Worm (Caenorhabditis elegans): ENCODE results near the gene F44A6.3.

Gene F44A6.3

DNA sequence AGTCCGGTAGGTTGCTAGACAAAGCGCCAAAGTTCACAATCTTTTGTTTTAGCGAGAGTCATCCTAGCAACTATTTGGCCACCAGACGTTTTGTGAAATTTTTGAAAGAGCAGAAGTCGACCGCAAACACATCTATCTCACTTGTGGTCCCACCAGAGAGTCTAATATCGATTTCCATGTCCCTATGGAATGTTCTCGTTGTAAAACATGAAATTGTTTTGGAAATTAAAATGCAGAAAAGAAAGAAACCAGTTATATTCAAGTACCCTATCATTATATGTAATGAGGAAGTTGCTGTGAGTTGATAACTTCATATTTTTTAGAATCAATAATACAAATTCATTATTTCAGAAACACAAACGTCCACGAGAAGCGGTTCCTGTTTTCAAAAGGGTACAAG, 27.9 kb upstream of the F44A6.3 start:
- TF ChIP-seq Y75B8A.6 (GFP tag; IDR thresholded peaks at IDR 0.05): no peak
- peak; percentile 90 for TF ChIP-seq aha-1 (tag)
- TF ChIP-seq lin-1 (GFP tag; IDR thresholded peaks at IDR 0.05): no peak

- TF ChIP-seq mxl-3 (GFP tag; optimal IDR thresholded peaks at IDR 0.05): peak; percentile 92
- no peak for TF ChIP-seq snpc-4 (tag; optimal IDR thresholded peaks at IDR 0.05)
- TF ChIP-seq nhr-25 (tag; optimal IDR thresholded peaks at IDR 0.05; ENCODE audit: borderline replicate concordance, insufficient read depth): peak; percentile 75
- TF ChIP-seq gei-8 (GFP tag; optimal IDR thresholded peaks at IDR 0.05): peak; percentile 27
- TF ChIP-seq ces-1 (GFP tag; optimal IDR thresholded peaks at IDR 0.05): no peak
- peak; percentile 70 for TF ChIP-seq F37D6.2 (tag; optimal IDR thresholded peaks at IDR 0.05)
- TF ChIP-seq ceh-20 (GFP tag; IDR thresholded peaks at IDR 0.05): peak; percentile 57; the same call in 1 of the 2 replicates
- TF ChIP-seq hmg-1.1 (GFP tag; IDR thresholded peaks at IDR 0.05): peak; percentile 91
- peak; percentile 55; the same call in 1 of the 2 replicates for TF ChIP-seq nhr-42 (GFP tag; IDR thresholded peaks at IDR 0.05)
- no peak for TF ChIP-seq D1046.2 (GFP tag; IDR thresholded peaks at IDR 0.05)
- peak in 1 of 2 experiments; percentile 64 for TF ChIP-seq daf-16 (GFP tag; optimal IDR thresholded peaks at IDR 0.05)
- TF ChIP-seq daf-16 (tag; optimal IDR thresholded peaks at IDR 0.05): peak; percentile 38
- peak; percentile 29 for TF ChIP-seq nhr-10 (tag; optimal IDR thresholded peaks at IDR 0.05)
- TF ChIP-seq unc-62 (GFP tag; optimal IDR thresholded peaks at IDR 0.05 in 1 of 2): peak in 1 of 2 experiments; percentile 100
- TF ChIP-seq unc-62 (tag; optimal IDR thresholded peaks at IDR 0.05): no peak
- peak; percentile 72; the same call in 1 of the 2 replicates for TF ChIP-seq ceh-44 (GFP tag; IDR thresholded peaks at IDR 0.05)
- TF ChIP-seq fkh-10 (GFP tag; optimal IDR thresholded peaks at IDR 0.05): peak; percentile 58
- peak; percentile 43 for TF ChIP-seq duxl-1 (tag; optimal IDR thresholded peaks at IDR 0.05; ENCODE audit: poor library complexity)
- peak; percentile 95 for TF ChIP-seq hlh-30 (tag; optimal IDR thresholded peaks at IDR 0.05; ENCODE audit: insufficient read depth)
- TF ChIP-seq lin-38 (GFP tag; IDR thresholded peaks at IDR 0.05): peak; percentile 40; the same call in 1 of the 2 replicates
- peak; percentile 35; the same call in 1 of the 2 replicates for TF ChIP-seq lin-1 (GFP tag; IDR thresholded peaks at IDR 0.05)
- no peak for TF ChIP-seq skn-1 (tag; optimal IDR thresholded peaks at IDR 0.05)
- peak; percentile 14 to 73 for TF ChIP-seq lsy-2 (tag; optimal IDR thresholded peaks at IDR 0.05)
- TF ChIP-seq F10B5.3 (tag; optimal IDR thresholded peaks at IDR 0.05): peak; percentile 8
- peak; percentile 94 for TF ChIP-seq mep-1 (tag; optimal IDR thresholded peaks at IDR 0.05)
- peak; percentile 31 for TF ChIP-seq nhr-6 (tag; optimal IDR thresholded peaks at IDR 0.05)
- TF ChIP-seq nhr-41 (GFP tag; IDR thresholded peaks at IDR 0.05): 0 out of 2 replicates have a peak, but pooled peaks have one; percentile 10
- peak; percentile 21 to 68 for TF ChIP-seq hif-1 (tag; optimal IDR thresholded peaks at IDR 0.05)
- TF ChIP-seq pha-4 (GFP tag; IDR thresholded peaks at IDR 0.05): peak; percentile 40; the same call in 1 of the 2 replicates
- TF ChIP-seq pha-4 (tag; optimal IDR thresholded peaks at IDR 0.05): no peak
- TF ChIP-seq zfp-2 (tag; optimal IDR thresholded peaks at IDR 0.05): peak; percentile 33
- no peak for TF ChIP-seq unc-39 (tag; optimal IDR thresholded peaks at IDR 0.05)
- no peak for TF ChIP-seq zip-11 (GFP tag; IDR thresholded peaks at IDR 0.05)
- peak; percentile 53 for TF ChIP-seq nhr-48 (tag; optimal IDR thresholded peaks at IDR 0.05)
- peak; percentile 14 for TF ChIP-seq dpl-1 (GFP tag; optimal IDR thresholded peaks at IDR 0.05)
- TF ChIP-seq T26A8.4 (GFP tag; IDR thresholded peaks at IDR 0.05): peak; percentile 63
- TF ChIP-seq mes-2 (tag; optimal IDR thresholded peaks at IDR 0.05; ENCODE audit: poor library complexity, severe bottlenecking): peak; percentile 62
- TF ChIP-seq cey-2 (tag; optimal IDR thresholded peaks at IDR 0.05; ENCODE audit: borderline replicate concordance, insufficient read depth): no peak
- TF ChIP-seq dve-1 (tag; optimal IDR thresholded peaks at IDR 0.05; ENCODE audit: insufficient read depth): peak; percentile 83
- peak; percentile 20 for TF ChIP-seq pqm-1 (tag; optimal IDR thresholded peaks at IDR 0.05)
- TF ChIP-seq egl-43 (GFP tag; IDR thresholded peaks at IDR 0.05): peak; percentile 77; the same call in 1 of the 2 replicates
- 0 out of 4 replicates have a peak, but pooled peaks of 1 of the 2 experiments have one; percentile 33 for TF ChIP-seq madf-5 (GFP tag; IDR thresholded peaks at IDR 0.05)
- no peak for TF ChIP-seq mdt-29 (GFP tag; IDR thresholded peaks at IDR 0.05)
- no peak for TF ChIP-seq F44E2.7 (GFP tag; IDR thresholded peaks at IDR 0.05)
- peak; percentile 60 for TF ChIP-seq T20F7.1 (GFP tag; optimal IDR thresholded peaks at IDR 0.05)
- peak; percentile 74 for TF ChIP-seq ctbp-1 (GFP tag; IDR thresholded peaks at IDR 0.05)
Measured at ce11 chrX:10188493-10188895, 24.1 kb upstream of the F44A6.3 start.
